Fruit fly (Drosophila melanogaster) whole organism, embryonic: Measurements from ENCODE around the gene unc-45.
A peak's percentile ranks its signal among the peaks of the same experiment; 100 is the strongest.

Experiments used
- CG11695 ChIP-seq: fragments of 200-800 bp; sonication (Bioruptor generic); IDR thresholded peaks from 3 replicates; pipeline ENCODE4 v1.3.6; 2022; ENCODE audit warnings: missing biosample characterization, missing genetic modification characterization
- CG13287 ChIP-seq: fragments of 200-800 bp; sonication (Bioruptor generic); IDR thresholded peaks from 2 replicates; pipeline ENCODE4 v1.3.6; 2022; ENCODE audit warnings: missing biosample characterization, missing genetic modification characterization; ENCODE audit not compliant: partially characterized antibody
- CG13775 ChIP-seq: fragments of 200-800 bp; sonication (Bioruptor generic); optimal IDR thresholded peaks from 3 replicates; lab custom pipeline; 2017; ENCODE audit warnings: missing biosample characterization, mild to moderate bottlenecking, missing genetic modification characterization
- CG15073 ChIP-seq: fragments of 200-800 bp; sonication (Bioruptor generic); optimal IDR thresholded peaks from 2 replicates; lab custom pipeline; 2016; ENCODE audit warnings: missing biosample characterization, missing genetic modification characterization
- CG1647 ChIP-seq: fragments of 200-800 bp; sonication (Bioruptor generic); optimal IDR thresholded peaks from 3 replicates; lab custom pipeline; 2016; ENCODE audit warnings: missing biosample characterization, missing genetic modification characterization
- CG17385 ChIP-seq: fragments of 200-800 bp; sonication (Bioruptor generic); optimal IDR thresholded peaks from 3 replicates; lab custom pipeline; 2018; ENCODE audit warnings: missing biosample characterization, mild to moderate bottlenecking, missing genetic modification characterization
- CG17802 ChIP-seq: fragments of 200-800 bp; sonication (Bioruptor generic); optimal IDR thresholded peaks from 2 replicates; lab custom pipeline; 2018; ENCODE audit warnings: missing biosample characterization, mild to moderate bottlenecking, missing genetic modification characterization, moderate library complexity
- CG18599 ChIP-seq: fragments of 200-800 bp; sonication (Bioruptor generic); optimal IDR thresholded peaks from 3 replicates; lab custom pipeline; 2017; ENCODE audit warnings: missing biosample characterization, missing genetic modification characterization, mild to moderate bottlenecking, moderate library complexity, missing genetic modification reagents
- CG2120 ChIP-seq: fragments of 200-800 bp; sonication (Bioruptor generic); optimal IDR thresholded peaks from 3 replicates; lab custom pipeline; 2016; ENCODE audit warnings: missing biosample characterization, missing genetic modification characterization
- CG2712 ChIP-seq: fragments of 200-800 bp; optimal IDR thresholded peaks from 3 replicates; lab custom pipeline; 2019; ENCODE audit warnings: missing biosample characterization, mild to moderate bottlenecking, missing genetic modification characterization, moderate library complexity
- CG4328 ChIP-seq: fragments of 200-800 bp; sonication (Bioruptor generic); optimal IDR thresholded peaks from 3 replicates; lab custom pipeline; 2017; ENCODE audit warnings: missing biosample characterization, missing genetic modification reagents, missing genetic modification characterization
- CG6854 ChIP-seq: fragments of 200-800 bp; sonication (Bioruptor generic); optimal IDR thresholded peaks from 3 replicates; lab custom pipeline; 2017; ENCODE audit warnings: missing biosample characterization, mild to moderate bottlenecking, missing genetic modification characterization
- CG7786 ChIP-seq: fragments of 200-800 bp; sonication (Bioruptor generic); optimal IDR thresholded peaks from 2 replicates; lab custom pipeline; 2016; ENCODE audit warnings: missing biosample characterization, missing genetic modification characterization
- CG8944 ChIP-seq: fragments of 200-800 bp; sonication (Bioruptor generic); optimal IDR thresholded peaks from 3 replicates; lab custom pipeline; 2016; ENCODE audit warnings: missing biosample characterization, missing genetic modification characterization
- Camta ChIP-seq: fragments of 200-800 bp; sonication (Bioruptor generic); optimal IDR thresholded peaks from 2 replicates; lab custom pipeline; 2016; ENCODE audit warnings: missing biosample characterization, missing genetic modification characterization
- CrebB ChIP-seq: fragments of 200-800 bp; sonication (Bioruptor generic); optimal IDR thresholded peaks from 3 replicates; lab custom pipeline; 2018; ENCODE audit warnings: missing biosample characterization, mild to moderate bottlenecking, missing genetic modification characterization
- D19A ChIP-seq: fragments of 200-800 bp; optimal IDR thresholded peaks from 3 replicates; lab custom pipeline; 2019; ENCODE audit warnings: missing biosample characterization, mild to moderate bottlenecking, missing genetic modification characterization, moderate library complexity
- Dek ChIP-seq: fragments of 200-800 bp; sonication (Bioruptor generic); optimal IDR thresholded peaks from 3 replicates; lab custom pipeline; 2019; ENCODE audit warnings: missing biosample characterization, mild to moderate bottlenecking, missing genetic modification characterization, moderate library complexity
- Eip74EF ChIP-seq, 2 experiments: fragments of 200-800 bp in 1 of 2; fragments of >200 bp in 1 of 2; sonication (Bioruptor generic) in 1 of 2; optimal IDR thresholded peaks; 2 replicates each; lab custom pipeline; 2017 to 2019; ENCODE audit warnings: missing biosample characterization in 2 of 2, missing genetic modification characterization in 2 of 2, mild to moderate bottlenecking in 1 of 2, moderate library complexity in 1 of 2
- HmgZ ChIP-seq: fragments of 200-800 bp; sonication (Bioruptor generic); optimal IDR thresholded peaks from 2 replicates; lab custom pipeline; 2018; ENCODE audit warnings: missing biosample characterization, mild to moderate bottlenecking, missing genetic modification characterization
- MBD-R2 ChIP-seq: fragments of 200-800 bp; sonication (Bioruptor generic); IDR thresholded peaks from 2 replicates; pipeline ENCODE4 v1.3.6; 2022; ENCODE audit warnings: missing biosample characterization, missing genetic modification characterization
- NK7.1 ChIP-seq: fragments of 200-800 bp; sonication (Bioruptor generic); optimal IDR thresholded peaks from 3 replicates; lab custom pipeline; 2016; ENCODE audit warnings: missing biosample characterization, missing genetic modification characterization
- Nf-YB ChIP-seq: fragments of 200-800 bp; sonication (Bioruptor generic); optimal IDR thresholded peaks from 3 replicates; lab custom pipeline; 2019; ENCODE audit warnings: missing biosample characterization, mild to moderate bottlenecking, missing genetic modification characterization, moderate library complexity
- Optix ChIP-seq: fragments of 200-800 bp; sonication (Bioruptor generic); IDR thresholded peaks from 3 replicates; pipeline ENCODE4 v1.3.6; 2022; ENCODE audit warnings: missing biosample characterization, missing genetic modification characterization
- Pdp1 ChIP-seq, 2 experiments: fragments of 200-800 bp; sonication (Bioruptor generic); optimal IDR thresholded peaks; 3 replicates each; lab custom pipeline; 2016; ENCODE audit warnings: missing biosample characterization in 2 of 2, missing genetic modification characterization in 2 of 2, mild to moderate bottlenecking in 1 of 2, moderate library complexity in 1 of 2
- Ravus ChIP-seq: fragments of 200-800 bp; sonication (Bioruptor generic); IDR thresholded peaks from 2 replicates; pipeline ENCODE4 v1.3.6; 2022; ENCODE audit warnings: missing biosample characterization, missing genetic modification characterization
- Sry-δ ChIP-seq: fragments of 200-800 bp; sonication (Bioruptor generic); optimal IDR thresholded peaks from 2 replicates; lab custom pipeline; 2016; ENCODE audit warnings: missing biosample characterization, missing genetic modification characterization
- Xrp1 ChIP-seq: fragments of 200-800 bp; sonication (Bioruptor generic); IDR thresholded peaks from 2 replicates; pipeline ENCODE4 v1.3.6; 2022; ENCODE audit warnings: missing biosample characterization, missing genetic modification characterization
- ab ChIP-seq: fragments of 200-800 bp; sonication (Bioruptor generic); optimal IDR thresholded peaks from 2 replicates; lab custom pipeline; 2016; ENCODE audit warnings: missing biosample characterization, missing genetic modification characterization
- ase ChIP-seq: fragments of 200-800 bp; sonication (Bioruptor generic); IDR thresholded peaks from 3 replicates; pipeline ENCODE4 v1.3.6; 2022; ENCODE audit warnings: missing biosample characterization, missing genetic modification characterization
- cad ChIP-seq: fragments of >200 bp; optimal IDR thresholded peaks from 2 replicates; lab custom pipeline; 2017; ENCODE audit warnings: missing biosample characterization, missing genetic modification characterization
- caup ChIP-seq: fragments of 200-800 bp; sonication (Bioruptor generic); optimal IDR thresholded peaks from 3 replicates; lab custom pipeline; 2017; ENCODE audit warnings: missing biosample characterization, mild to moderate bottlenecking, missing genetic modification characterization, moderate library complexity; ENCODE audit not compliant: severe bottlenecking
- cg ChIP-seq: fragments of 200-800 bp; sonication (Bioruptor generic); optimal IDR thresholded peaks from 3 replicates; lab custom pipeline; 2019; ENCODE audit warnings: missing biosample characterization, mild to moderate bottlenecking, missing genetic modification characterization, moderate library complexity
- emc ChIP-seq: fragments of 200-800 bp; sonication (Bioruptor generic); optimal IDR thresholded peaks from 2 replicates; lab custom pipeline; 2016; ENCODE audit warnings: missing biosample characterization, missing genetic modification characterization
- gcm ChIP-seq: fragments of 200-800 bp; sonication (Bioruptor generic); optimal IDR thresholded peaks from 2 replicates; lab custom pipeline; 2019; ENCODE audit warnings: missing biosample characterization, mild to moderate bottlenecking, missing genetic modification characterization, moderate library complexity
- grn ChIP-seq: fragments of 200-800 bp; sonication (Bioruptor generic); optimal IDR thresholded peaks from 3 replicates; lab custom pipeline; 2017; ENCODE audit warnings: missing biosample characterization, missing genetic modification characterization
- h ChIP-seq: fragments of >200 bp; optimal IDR thresholded peaks from 2 replicates; lab custom pipeline; 2017
- insv ChIP-seq, 2 experiments: fragments of 200-800 bp; sonication (Bioruptor generic); optimal IDR thresholded peaks; 3 replicates each; lab custom pipeline; 2016 to 2018; ENCODE audit warnings: missing biosample characterization in 2 of 2, missing genetic modification characterization in 2 of 2
- jing ChIP-seq: fragments of 200-800 bp; sonication (Bioruptor generic); optimal IDR thresholded peaks from 2 replicates; lab custom pipeline; 2018; ENCODE audit warnings: missing biosample characterization, mild to moderate bottlenecking, missing genetic modification characterization
- kah ChIP-seq: fragments of 200-800 bp; sonication (Bioruptor generic); optimal IDR thresholded peaks from 2 replicates; lab custom pipeline; 2018; ENCODE audit warnings: missing biosample characterization, mild to moderate bottlenecking, missing genetic modification characterization
- kay ChIP-seq: fragments of 200-800 bp; sonication (Bioruptor generic); optimal IDR thresholded peaks from 2 replicates; lab custom pipeline; 2016; ENCODE audit warnings: missing biosample characterization, missing genetic modification characterization
- maf-S ChIP-seq: fragments of 200-800 bp; sonication (Bioruptor generic); optimal IDR thresholded peaks from 2 replicates; lab custom pipeline; 2016; ENCODE audit warnings: missing biosample characterization, missing genetic modification characterization
- prd ChIP-seq, 3 experiments: fragments of >200 bp in 2 of 3; fragments of 200-800 bp in 1 of 3; sonication (Bioruptor generic) in 1 of 3; optimal IDR thresholded peaks in 2 of 3; IDR thresholded peaks in 1 of 3; 2 replicates in 2 of 3; 3 replicates in 1 of 3; pipeline versions ENCODE4 v1.3.6 to Lab custom; 2017 to 2022; ENCODE audit warnings: missing biosample characterization in 1 of 3, missing genetic modification characterization in 1 of 3
- sd ChIP-seq: fragments of 200-800 bp; sonication (Bioruptor generic); optimal IDR thresholded peaks from 3 replicates; lab custom pipeline; 2018; ENCODE audit warnings: missing biosample characterization, mild to moderate bottlenecking, missing genetic modification characterization, moderate library complexity
- slou ChIP-seq: fragments of 200-800 bp; sonication (Bioruptor generic); optimal IDR thresholded peaks from 3 replicates; lab custom pipeline; 2016; ENCODE audit warnings: missing biosample characterization, missing genetic modification characterization
- so ChIP-seq: fragments of 200-800 bp; sonication (Bioruptor generic); IDR thresholded peaks from 3 replicates; pipeline ENCODE4 v1.3.6; 2022; ENCODE audit warnings: missing biosample characterization, missing genetic modification characterization
- tin ChIP-seq: fragments of 200-800 bp; sonication (Bioruptor generic); optimal IDR thresholded peaks from 3 replicates; lab custom pipeline; 2016; ENCODE audit warnings: missing biosample characterization, missing genetic modification characterization
- tna ChIP-seq: fragments of 200-800 bp; sonication (Bioruptor generic); IDR thresholded peaks from 2 replicates; pipeline ENCODE4 v1.3.6; 2022; ENCODE audit warnings: missing biosample characterization, missing genetic modification characterization; ENCODE audit not compliant: partially characterized antibody
- ttk ChIP-seq: fragments of 200-800 bp; sonication (Bioruptor generic); IDR thresholded peaks from 2 replicates; pipeline ENCODE4 v2.1.2; 2022; ENCODE audit warnings: missing biosample characterization, missing genetic modification characterization
- zen2 ChIP-seq: fragments of 200-800 bp; sonication (Bioruptor generic); IDR thresholded peaks from 3 replicates; pipeline ENCODE4 v1.3.6; 2022; ENCODE audit warnings: missing biosample characterization, missing genetic modification characterization; ENCODE audit not compliant: partially characterized antibody

unc-45 gene

DNA sequence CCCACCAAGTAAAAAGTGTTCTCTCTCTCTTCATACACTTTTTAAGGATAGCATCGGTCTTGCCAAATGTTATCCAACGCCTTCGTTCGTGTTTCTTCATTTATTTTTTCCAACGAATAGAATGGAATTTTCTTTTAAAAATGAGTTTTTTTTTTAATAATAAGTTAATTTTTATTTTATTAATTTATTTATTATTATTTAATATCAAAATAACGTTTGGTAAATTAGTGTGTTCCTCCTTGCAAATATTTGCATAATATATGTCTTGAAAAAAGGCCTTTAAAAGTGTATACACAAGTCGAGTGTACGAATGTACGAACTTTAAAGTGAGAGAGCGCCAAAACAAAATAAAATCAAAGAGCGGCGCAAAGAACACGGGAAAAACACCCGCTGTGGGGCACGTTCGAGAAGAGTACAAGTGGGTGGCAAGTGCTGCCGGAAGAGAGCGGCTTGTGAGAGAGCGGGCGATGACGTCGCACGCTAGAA, 5.9 kb upstream of the unc-45 start (continued):
- TF ChIP-seq Xrp1 (GFP tag; lab: Robert Waterston, UW), result peak; percentile 72
- TF ChIP-seq Ravus (GFP tag; lab: Robert Waterston, UW), result no peak; the same call in 1 of the 2 replicates
- TF ChIP-seq Sry-δ (GFP tag; lab: Kevin White, UChicago), result no peak
- TF ChIP-seq sd (tag; lab: Kevin White, UChicago), result no peak
- TF ChIP-seq slou (GFP tag; lab: Kevin White, UChicago), result peak; percentile 29
- TF ChIP-seq CG6854 (GFP tag; lab: Kevin White, UChicago), result peak; percentile 80
- peak; percentile 60 for TF ChIP-seq tin
- TF ChIP-seq kay, result peak; percentile 15
- peak; percentile 81 for TF ChIP-seq ttk (GFP tag; lab: Robert Waterston, UW)
- TF ChIP-seq CG17802 (tag; lab: Kevin White, UChicago), result no peak
- peak; percentile 47 for TF ChIP-seq HmgZ (tag; lab: Kevin White, UChicago)
- TF ChIP-seq Camta, result no peak
- no peak for TF ChIP-seq h (lab: Kevin White, UChicago)
- no peak for TF ChIP-seq ab (GFP tag; lab: Kevin White, UChicago)
- peak; percentile 84 for TF ChIP-seq CG11695
- peak; percentile 49 for TF ChIP-seq CrebB (tag; lab: Kevin White, UChicago)
- no peak for TF ChIP-seq CG8944 (GFP tag; lab: Kevin White, UChicago)
- peak; percentile 100 for TF ChIP-seq D19A (tag; lab: Kevin White, UChicago)
- TF ChIP-seq grn (GFP tag; lab: Kevin White, UChicago), result no peak
- TF ChIP-seq CG17385, result peak; percentile 92
- no peak for TF ChIP-seq CG1647 (GFP tag; lab: Kevin White, UChicago)
- peak; percentile 49; the same call in 2 of the 3 replicates for TF ChIP-seq ase (GFP tag; lab: Robert Waterston, UW)
- no peak for TF ChIP-seq cg (GFP tag; lab: Kevin White, UChicago)
- TF ChIP-seq Pdp1 (GFP tag; optimal IDR thresholded peaks at IDR 0.05; lab: Kevin White, UChicago), result peak; percentile 45 to 66
- no peak for TF ChIP-seq CG7786 (GFP tag; lab: Kevin White, UChicago)
- TF ChIP-seq CG18599, result peak; percentile 91
- TF ChIP-seq NK7.1 (GFP tag; lab: Kevin White, UChicago), result peak; percentile 27
- no peak for TF ChIP-seq MBD-R2 (GFP tag; lab: Robert Waterston, UW)
- peak; percentile 5 for TF ChIP-seq jing (GFP tag; lab: Kevin White, UChicago)
- TF ChIP-seq gcm (GFP tag; lab: Kevin White, UChicago), result peak; percentile 93
- peak; percentile 90 for TF ChIP-seq CG13775 (GFP tag; lab: Kevin White, UChicago)
- TF ChIP-seq CG13287 (GFP tag; lab: Robert Waterston, UW), result no peak; the same call in 1 of the 2 replicates
- TF ChIP-seq Eip74EF (GFP tag; optimal IDR thresholded peaks at IDR 0.05; lab: Kevin White, UChicago), result peak in 1 of 2 experiments; percentile 88
- TF ChIP-seq CG2120 (GFP tag; lab: Kevin White, UChicago), result peak; percentile 77
- no peak for TF ChIP-seq emc (GFP tag; lab: Kevin White, UChicago)
- peak; percentile 84 for TF ChIP-seq Nf-YB (GFP tag; lab: Kevin White, UChicago)
- TF ChIP-seq kah (GFP tag; lab: Kevin White, UChicago), result peak; percentile 63
- TF ChIP-seq insv (GFP tag; optimal IDR thresholded peaks at IDR 0.05; lab: Kevin White, UChicago), result peak in 1 of 2 experiments; percentile 41
- no peak for TF ChIP-seq maf-S
- peak; percentile 79 for TF ChIP-seq caup (GFP tag; lab: Kevin White, UChicago)
- TF ChIP-seq CG2712 (tag; lab: Kevin White, UChicago), result peak; percentile 90
- no peak for TF ChIP-seq cad (GFP tag; lab: Kevin White, UChicago)
- no peak for TF ChIP-seq tna
- TF ChIP-seq Optix (GFP tag; lab: Robert Waterston, UW), result 0 out of 3 replicates have a peak, but pooled peaks have one; percentile 9
- TF ChIP-seq CG15073, result peak; percentile 33
- no peak for TF ChIP-seq prd (optimal IDR thresholded peaks at IDR 0.05; lab: Kevin White, UChicago)
- TF ChIP-seq prd (GFP tag; IDR thresholded peaks at IDR 0.05; lab: Robert Waterston, UW), result peak; percentile 75
- TF ChIP-seq Dek, result peak; percentile 91
- no peak for TF ChIP-seq zen2 (GFP tag; lab: Robert Waterston, UW)
- peak; percentile 64 for TF ChIP-seq CG4328 (GFP tag; lab: Kevin White, UChicago)
- peak; percentile 72 for TF ChIP-seq so (GFP tag; lab: Robert Waterston, UW)
